Worm (Caenorhabditis elegans) whole organism, L2 larva: Measurements from ENCODE around the gene acs-19.

Experiments used
- C34F6.9 ChIP-seq: fragments of 150-350 bp; optimal IDR thresholded peaks from 2 replicates; lab custom pipeline; 2014; ENCODE audit warnings: missing biosample characterization, missing genetic modification characterization
- F13H6.1 ChIP-seq: sonication (generic microtip); optimal IDR thresholded peaks from 2 replicates; lab custom pipeline; 2016; ENCODE audit warnings: missing genetic modification characterization, missing compliant biosample characterization
- R02D3.7 ChIP-seq: fragments of 150-350 bp; optimal IDR thresholded peaks from 2 replicates; lab custom pipeline; 2014; ENCODE audit warnings: missing biosample characterization, missing genetic modification characterization
- Y55F3AM.14 ChIP-seq: fragments of 200-800 bp; sonication (Bioruptor generic); optimal IDR thresholded peaks from 2 replicates; lab custom pipeline; 2018; ENCODE audit warnings: mild to moderate bottlenecking, missing genetic modification characterization, missing compliant biosample characterization
- ZK546.5 ChIP-seq: sonication (generic microtip); optimal IDR thresholded peaks from 2 replicates; lab custom pipeline; 2017; ENCODE audit warnings: missing biosample characterization, missing genetic modification characterization
- alr-1 ChIP-seq: fragments of 150-350 bp; optimal IDR thresholded peaks from 2 replicates; lab custom pipeline; 2014; ENCODE audit warnings: missing biosample characterization, missing genetic modification characterization
- aly-2 ChIP-seq: fragments of 150-350 bp; optimal IDR thresholded peaks from 2 replicates; lab custom pipeline; 2014; ENCODE audit warnings: missing biosample characterization, missing genetic modification characterization
- ama-1 ChIP-seq: fragments of 150-350 bp; optimal IDR thresholded peaks from 2 replicates; lab custom pipeline; 2018; ENCODE audit warnings: inconsistent platforms
- blmp-1 ChIP-seq: sonication (generic microtip); optimal IDR thresholded peaks from 2 replicates; lab custom pipeline; 2017; ENCODE audit warnings: missing genetic modification characterization, mild to moderate bottlenecking, missing compliant biosample characterization, antibody characterized with exemption, moderate library complexity; ENCODE audit not compliant: insufficient read depth
- ceh-16 ChIP-seq: fragments of 150-350 bp; optimal IDR thresholded peaks from 2 replicates; lab custom pipeline; 2014; ENCODE audit warnings: missing biosample characterization, missing genetic modification characterization
- ceh-82 ChIP-seq: fragments of 150-350 bp; optimal IDR thresholded peaks from 2 replicates; lab custom pipeline; 2014; ENCODE audit warnings: missing biosample characterization, missing genetic modification characterization
- crh-2 ChIP-seq: sonication (generic microtip); optimal IDR thresholded peaks from 2 replicates; lab custom pipeline; 2017; ENCODE audit warnings: missing biosample characterization, missing genetic modification characterization
- dmd-4 ChIP-seq: sonication (generic microtip); optimal IDR thresholded peaks from 2 replicates; lab custom pipeline; 2017; ENCODE audit warnings: missing biosample characterization, missing genetic modification characterization
- egl-27 ChIP-seq: sonication (generic microtip); optimal IDR thresholded peaks from 3 replicates; lab custom pipeline; 2017; ENCODE audit warnings: missing biosample characterization, missing genetic modification reagents, missing genetic modification characterization
- elt-1 ChIP-seq: fragments of 150-350 bp; optimal IDR thresholded peaks from 2 replicates; lab custom pipeline; 2014; ENCODE audit warnings: missing biosample characterization, missing genetic modification characterization
- elt-3 ChIP-seq: sonication (generic microtip); optimal IDR thresholded peaks from 2 replicates; lab custom pipeline; 2017; ENCODE audit warnings: missing biosample characterization, missing genetic modification characterization
- fos-1 ChIP-seq: fragments of 150-350 bp; optimal IDR thresholded peaks from 2 replicates; lab custom pipeline; 2014; ENCODE audit warnings: missing biosample characterization, missing genetic modification characterization
- gmeb-1 ChIP-seq: fragments of 150-350 bp; optimal IDR thresholded peaks from 2 replicates; lab custom pipeline; 2014; ENCODE audit warnings: missing biosample characterization, missing genetic modification characterization
- lin-11 ChIP-seq: fragments of 150-350 bp; sonication (generic microtip); optimal IDR thresholded peaks from 2 replicates; lab custom pipeline; 2014; ENCODE audit warnings: missing biosample characterization, missing genetic modification characterization, inconsistent platforms, mixed read lengths
- lin-13 ChIP-seq: fragments of 150-350 bp; optimal IDR thresholded peaks from 2 replicates; lab custom pipeline; 2014; ENCODE audit warnings: missing biosample characterization, missing genetic modification reagents, missing genetic modification characterization
- lin-39 ChIP-seq: fragments of 150-350 bp; optimal IDR thresholded peaks from 2 replicates; lab custom pipeline; 2014; ENCODE audit warnings: missing biosample characterization, missing genetic modification reagents, missing genetic modification characterization
- lsy-2 ChIP-seq, 2 experiments: fragments of 150-350 bp in 1 of 2; sonication (generic microtip) in 1 of 2; optimal IDR thresholded peaks; 2 replicates each; lab custom pipeline; 2014 to 2017; ENCODE audit warnings: missing biosample characterization in 2 of 2, missing genetic modification characterization in 2 of 2
- mab-5 ChIP-seq: fragments of 150-350 bp; optimal IDR thresholded peaks from 2 replicates; lab custom pipeline; 2014; ENCODE audit warnings: missing biosample characterization, missing genetic modification characterization
- mbf-1 ChIP-seq: sonication (generic microtip); optimal IDR thresholded peaks from 2 replicates; lab custom pipeline; 2017; ENCODE audit warnings: missing biosample characterization, missing genetic modification characterization
- mdl-1 ChIP-seq, 2 experiments: fragments of 150-350 bp in 1 of 2; sonication (generic microtip) in 1 of 2; optimal IDR thresholded peaks; 2 replicates each; lab custom pipeline; 2017; ENCODE audit warnings: missing biosample characterization in 2 of 2, missing genetic modification characterization in 2 of 2
- nhr-10 ChIP-seq: sonication (generic microtip); optimal IDR thresholded peaks from 2 replicates; lab custom pipeline; 2017; ENCODE audit warnings: missing biosample characterization, missing genetic modification characterization
- nhr-11 ChIP-seq: fragments of 150-350 bp; optimal IDR thresholded peaks from 2 replicates; lab custom pipeline; 2014; ENCODE audit warnings: missing biosample characterization, missing genetic modification characterization
- nhr-12 ChIP-seq: fragments of 150-350 bp; optimal IDR thresholded peaks from 2 replicates; lab custom pipeline; 2014; ENCODE audit warnings: missing biosample characterization, missing genetic modification characterization
- nhr-129 ChIP-seq: fragments of 150-350 bp; optimal IDR thresholded peaks from 2 replicates; lab custom pipeline; 2014; ENCODE audit warnings: missing biosample characterization, missing genetic modification characterization
- nhr-21 ChIP-seq: fragments of 150-350 bp; optimal IDR thresholded peaks from 2 replicates; lab custom pipeline; 2014; ENCODE audit warnings: missing biosample characterization, missing genetic modification characterization
- nhr-23 ChIP-seq: fragments of 150-350 bp; optimal IDR thresholded peaks from 2 replicates; lab custom pipeline; 2014; ENCODE audit warnings: missing biosample characterization, missing genetic modification reagents, missing genetic modification characterization
- nhr-237 ChIP-seq: fragments of 150-350 bp; optimal IDR thresholded peaks from 2 replicates; lab custom pipeline; 2014; ENCODE audit warnings: missing biosample characterization, missing genetic modification characterization
- nhr-25 ChIP-seq: fragments of 150-350 bp; sonication (generic microtip); optimal IDR thresholded peaks from 3 replicates; lab custom pipeline; 2014; ENCODE audit warnings: missing biosample characterization, missing genetic modification characterization
- nhr-6 ChIP-seq: fragments of 150-350 bp; optimal IDR thresholded peaks from 2 replicates; lab custom pipeline; 2014; ENCODE audit warnings: missing biosample characterization, missing genetic modification characterization
- nhr-77 ChIP-seq: fragments of 150-350 bp; optimal IDR thresholded peaks from 2 replicates; lab custom pipeline; 2014; ENCODE audit warnings: missing biosample characterization, missing genetic modification characterization
- peb-1 ChIP-seq: fragments of 150-350 bp; optimal IDR thresholded peaks from 2 replicates; lab custom pipeline; 2014; ENCODE audit warnings: missing biosample characterization, missing genetic modification characterization
- sem-4 ChIP-seq: fragments of 150-350 bp; optimal IDR thresholded peaks from 2 replicates; lab custom pipeline; 2014; ENCODE audit warnings: missing biosample characterization, missing genetic modification reagents, missing genetic modification characterization
- skn-1 ChIP-seq: sonication (generic microtip); optimal IDR thresholded peaks from 2 replicates; lab custom pipeline; 2017; ENCODE audit warnings: missing biosample characterization, missing genetic modification characterization
- sma-3 ChIP-seq: sonication (generic microtip); optimal IDR thresholded peaks from 2 replicates; lab custom pipeline; 2016; ENCODE audit warnings: missing genetic modification reagents, missing genetic modification characterization, missing compliant biosample characterization
- sma-9 ChIP-seq, 2 experiments: fragments of 150-350 bp in 1 of 2; sonication (generic microtip) in 1 of 2; optimal IDR thresholded peaks; 2 replicates each; lab custom pipeline; 2014 to 2016; ENCODE audit warnings: missing genetic modification characterization in 2 of 2, mild to moderate bottlenecking in 1 of 2, missing biosample characterization in 1 of 2, missing compliant biosample characterization in 1 of 2, missing genetic modification reagents in 1 of 2, moderate library complexity in 1 of 2
- snpc-4 ChIP-seq: fragments of 150-350 bp; optimal IDR thresholded peaks from 2 replicates; lab custom pipeline; 2014; ENCODE audit warnings: missing biosample characterization, missing genetic modification characterization
- unc-39 ChIP-seq: fragments of 150-350 bp; optimal IDR thresholded peaks from 2 replicates; lab custom pipeline; 2014; ENCODE audit warnings: missing biosample characterization, missing genetic modification characterization
- unc-55 ChIP-seq: fragments of 150-350 bp; sonication (generic microtip); optimal IDR thresholded peaks from 3 replicates; lab custom pipeline; 2014; ENCODE audit warnings: missing biosample characterization, missing genetic modification reagents, missing genetic modification characterization
- unc-62 ChIP-seq: fragments of 150-350 bp; optimal IDR thresholded peaks from 2 replicates; lab custom pipeline; 2014; ENCODE audit warnings: missing biosample characterization, missing genetic modification reagents, missing genetic modification characterization
- zag-1 ChIP-seq: fragments of 150-350 bp; optimal IDR thresholded peaks from 2 replicates; lab custom pipeline; 2014; ENCODE audit warnings: missing biosample characterization, missing genetic modification characterization
- ztf-1 ChIP-seq: fragments of 200-800 bp; sonication (Bioruptor generic); conservative IDR thresholded peaks from 2 replicates; pipeline ENCODE4 v1.3.6; 2022; ENCODE audit warnings: missing genetic modification characterization, missing compliant biosample characterization
- ztf-11 ChIP-seq: sonication (generic microtip); optimal IDR thresholded peaks from 2 replicates; lab custom pipeline; 2017; ENCODE audit warnings: missing biosample characterization, missing genetic modification characterization
- ztf-4 ChIP-seq: fragments of 150-350 bp; optimal IDR thresholded peaks from 2 replicates; lab custom pipeline; 2014; ENCODE audit warnings: missing biosample characterization, missing genetic modification characterization

acs-19 gene

DNA sequence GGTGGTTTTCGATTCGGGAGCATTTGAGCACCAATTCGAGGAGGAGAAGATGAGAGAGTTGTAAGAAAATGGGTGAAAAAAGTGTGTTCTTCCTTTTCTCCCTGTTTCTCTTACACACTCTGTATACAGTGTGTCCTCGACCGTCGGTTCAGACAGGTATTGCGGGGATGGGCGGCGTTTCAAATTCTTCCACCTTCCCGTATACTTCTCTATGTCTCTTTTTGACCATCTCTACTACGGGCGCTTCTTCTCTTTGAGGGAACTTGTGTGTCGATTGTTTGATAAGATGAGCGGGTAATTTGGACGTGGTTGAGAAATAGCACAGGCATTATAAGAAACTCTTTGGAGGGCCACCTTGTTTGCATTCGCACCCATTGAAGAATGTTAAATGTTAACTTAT, 23.3 kb downstream of the acs-19 start:
- no peak for TF ChIP-seq unc-39 (tag; lab: Kevin White, UChicago)
- no peak for TF ChIP-seq sem-4 (tag; lab: Kevin White, UChicago)
- TF ChIP-seq nhr-11 (tag; lab: Kevin White, UChicago) = no peak
- no peak for TF ChIP-seq Y55F3AM.14 (GFP tag; lab: Kevin White, UChicago)
- TF ChIP-seq nhr-77 = no peak
- no peak for TF ChIP-seq ceh-16 (tag; lab: Kevin White, UChicago)
- TF ChIP-seq unc-55 (GFP tag; lab: Kevin White, UChicago) = no peak
- TF ChIP-seq fos-1 (tag; lab: Kevin White, UChicago) = peak; percentile 77
- TF ChIP-seq nhr-21 (tag; lab: Kevin White, UChicago) = no peak
- TF ChIP-seq mdl-1 (tag; optimal IDR thresholded peaks at IDR 0.05; lab: Kevin White, UChicago) = no peak
- TF ChIP-seq sma-9 (GFP tag; optimal IDR thresholded peaks at IDR 0.05; lab: Kevin White, UChicago) = peak; percentile 44
- TF ChIP-seq sma-9 (tag; optimal IDR thresholded peaks at IDR 0.05; lab: Kevin White, UChicago) = no peak
- TF ChIP-seq lin-39 (tag; lab: Kevin White, UChicago) = no peak
- no peak for TF ChIP-seq alr-1 (tag; lab: Kevin White, UChicago)
- TF ChIP-seq R02D3.7 = no peak
- TF ChIP-seq sma-3 (GFP tag; lab: Kevin White, UChicago) = peak; percentile 9
- TF ChIP-seq ama-1 (lab: Kevin White, UChicago) = no peak
- TF ChIP-seq nhr-10 = no peak
- no peak for TF ChIP-seq elt-3 (tag; lab: Kevin White, UChicago)
- no peak for TF ChIP-seq egl-27 (tag; lab: Kevin White, UChicago)
- TF ChIP-seq peb-1 (tag; lab: Kevin White, UChicago) = no peak
- no peak for TF ChIP-seq elt-1 (tag; lab: Kevin White, UChicago)
- no peak for TF ChIP-seq snpc-4 (tag; lab: Kevin White, UChicago)
- no peak for TF ChIP-seq nhr-25 (tag; lab: Kevin White, UChicago)
- no peak for TF ChIP-seq ceh-82
- TF ChIP-seq mbf-1 = no peak
- no peak for TF ChIP-seq nhr-129
- no peak for TF ChIP-seq lin-13 (GFP tag; lab: Kevin White, UChicago)
- TF ChIP-seq ZK546.5 = no peak
- TF ChIP-seq nhr-12 = no peak
- TF ChIP-seq F13H6.1 (tag; lab: Kevin White, UChicago) = peak; percentile 53
- TF ChIP-seq dmd-4 (tag; lab: Kevin White, UChicago) = no peak
- no peak for TF ChIP-seq lin-11 (tag; lab: Kevin White, UChicago)
- TF ChIP-seq aly-2 (tag; lab: Kevin White, UChicago) = no peak
- no peak for TF ChIP-seq nhr-237
- no peak for TF ChIP-seq skn-1 (tag; lab: Kevin White, UChicago)
- no peak for TF ChIP-seq blmp-1 (tag; lab: Kevin White, UChicago)
- no peak for TF ChIP-seq ztf-11 (tag; lab: Kevin White, UChicago)
- no peak for TF ChIP-seq zag-1 (tag; lab: Kevin White, UChicago)
- TF ChIP-seq gmeb-1 (tag; lab: Kevin White, UChicago) = peak; percentile 29
- TF ChIP-seq nhr-23 (tag; lab: Kevin White, UChicago) = no peak
- TF ChIP-seq ztf-1 (GFP tag; lab: Robert Waterston, UW) = no peak
- TF ChIP-seq crh-2 = peak; percentile 36
- no peak for TF ChIP-seq unc-62 (GFP tag; lab: Kevin White, UChicago)
- TF ChIP-seq C34F6.9 (tag; lab: Kevin White, UChicago) = no peak
- no peak for TF ChIP-seq ztf-4
- no peak for TF ChIP-seq nhr-6 (tag; lab: Kevin White, UChicago)
- TF ChIP-seq mab-5 = no peak
- peak in 1 of 2 experiments; percentile 23 for TF ChIP-seq lsy-2 (tag; optimal IDR thresholded peaks at IDR 0.05; lab: Kevin White, UChicago)
